Worm (Caenorhabditis elegans) whole organism, early embryonic: ENCODE measurements around the gene Y54G2A.76.

ENCODE experiments used
- B0310.2 ChIP-seq: sonication (generic microtip); optimal IDR thresholded peaks from 2 replicates; lab custom pipeline; 2016; ENCODE audit warnings: mild to moderate bottlenecking, missing genetic modification characterization, missing compliant biosample characterization
- F13C5.2 ChIP-seq: sonication (generic microtip); optimal IDR thresholded peaks from 2 replicates; lab custom pipeline; 2017; ENCODE audit warnings: mild to moderate bottlenecking, missing genetic modification characterization, inconsistent platforms, missing compliant biosample characterization
- aly-1 ChIP-seq: sonication (generic microtip); optimal IDR thresholded peaks from 2 replicates; lab custom pipeline; 2016; ENCODE audit warnings: missing genetic modification characterization, missing compliant biosample characterization
- ama-1 ChIP-seq: fragments of 150-350 bp; optimal IDR thresholded peaks from 2 replicates; lab custom pipeline; 2014
- ceh-13 ChIP-seq: fragments of 200-800 bp; sonication (Bioruptor generic); optimal IDR thresholded peaks from 2 replicates; lab custom pipeline; 2018; ENCODE audit warnings: mild to moderate bottlenecking, missing genetic modification characterization, missing compliant biosample characterization
- ceh-36 ChIP-seq: sonication (generic microtip); optimal IDR thresholded peaks from 2 replicates; lab custom pipeline; 2016; ENCODE audit warnings: missing genetic modification characterization, inconsistent platforms, missing compliant biosample characterization
- ets-7 ChIP-seq: sonication (generic microtip); optimal IDR thresholded peaks from 2 replicates; lab custom pipeline; 2016; ENCODE audit warnings: missing genotype, missing genetic modification characterization, missing compliant biosample characterization
- flt-1 ChIP-seq: fragments of 200-800 bp; sonication (Bioruptor generic); IDR thresholded peaks from 2 replicates; pipeline ENCODE4 v1.3.6; 2022; ENCODE audit warnings: missing genetic modification characterization, missing compliant biosample characterization
- hmbx-1 ChIP-seq: sonication (generic microtip); optimal IDR thresholded peaks from 2 replicates; lab custom pipeline; 2016; ENCODE audit warnings: mild to moderate bottlenecking, missing genetic modification characterization, missing compliant biosample characterization
- hmg-4 ChIP-seq: fragments of 200-800 bp; sonication (Bioruptor generic); optimal IDR thresholded peaks from 2 replicates; lab custom pipeline; 2018; ENCODE audit warnings: mild to moderate bottlenecking, missing genetic modification characterization, missing compliant biosample characterization
- hnd-1 ChIP-seq: sonication (generic microtip); optimal IDR thresholded peaks from 2 replicates; lab custom pipeline; 2016; ENCODE audit warnings: missing genetic modification characterization, missing compliant biosample characterization
- pes-1 ChIP-seq: fragments of 200-800 bp; sonication (Bioruptor generic); IDR thresholded peaks from 2 replicates; pipeline ENCODE4 v1.3.6; 2022; ENCODE audit warnings: missing genetic modification reagents, missing genetic modification characterization, missing compliant biosample characterization
- scrt-1 ChIP-seq: fragments of 200-800 bp; sonication (Bioruptor generic); IDR thresholded peaks from 2 replicates; pipeline ENCODE4 v1.3.6; 2022; ENCODE audit warnings: missing genetic modification characterization, missing compliant biosample characterization
- sea-1 ChIP-seq: fragments of 200-800 bp; sonication (Bioruptor generic); conservative IDR thresholded peaks from 2 replicates; pipeline ENCODE4 v1.3.6; 2022; ENCODE audit warnings: missing genetic modification characterization, missing compliant biosample characterization
- tbx-11 ChIP-seq: fragments of 200-800 bp; sonication (Bioruptor generic); IDR thresholded peaks from 2 replicates; pipeline ENCODE4 v1.3.6; 2022; ENCODE audit warnings: missing genetic modification characterization, missing compliant biosample characterization
- tbx-37 ChIP-seq: fragments of 200-800 bp; sonication (Bioruptor generic); conservative IDR thresholded peaks from 2 replicates; pipeline ENCODE4 v1.3.6; 2022; ENCODE audit warnings: missing genetic modification reagents, missing genetic modification characterization, missing compliant biosample characterization
- tra-4 ChIP-seq: sonication (generic microtip); optimal IDR thresholded peaks from 2 replicates; lab custom pipeline; 2017; ENCODE audit warnings: missing genetic modification characterization, missing compliant biosample characterization

Gene Y54G2A.76

DNA sequence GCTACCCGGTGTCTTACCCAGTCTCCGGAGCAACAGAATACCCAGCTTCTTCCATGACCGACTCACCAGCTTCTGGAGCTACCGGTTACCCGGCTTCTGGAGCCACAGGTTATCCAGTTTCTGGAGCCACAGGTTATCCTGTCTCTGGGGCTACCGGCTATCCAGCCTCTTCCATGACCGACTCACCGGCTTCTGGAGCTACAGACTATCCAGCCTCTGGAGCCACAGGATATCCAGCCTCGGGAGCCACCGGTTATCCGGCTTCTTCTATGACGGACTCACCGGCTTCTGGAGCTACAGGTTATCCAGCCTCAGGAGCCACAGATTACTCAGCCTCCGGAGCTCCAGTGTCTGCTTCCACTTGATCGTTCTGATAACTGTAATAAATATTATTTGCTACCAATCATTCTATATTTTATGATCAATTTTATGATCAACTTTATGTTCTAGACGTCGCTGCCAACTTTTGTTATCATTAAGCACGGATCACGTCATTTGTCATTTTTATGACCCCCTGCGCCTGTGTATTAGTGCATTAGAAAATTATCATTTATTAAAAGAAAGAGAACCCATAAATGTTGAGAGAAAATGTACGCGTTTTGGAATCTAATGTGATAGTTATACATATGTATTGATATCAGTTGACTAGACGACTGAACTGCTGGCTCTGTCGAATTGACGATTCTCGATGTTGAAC is 46.0 kb downstream of the Y54G2A.76 start:
- no peak for TF ChIP-seq hmg-4 (GFP tag; lab: Kevin White, UChicago)
- TF ChIP-seq pes-1 (GFP tag; lab: Robert Waterston, UW) = no peak
- TF ChIP-seq hnd-1 = no peak
- TF ChIP-seq tbx-37 = no peak
- TF ChIP-seq ceh-36 (tag; lab: Kevin White, UChicago) = no peak
- no peak for TF ChIP-seq F13C5.2 (tag; lab: Kevin White, UChicago)
- TF ChIP-seq sea-1 (GFP tag; lab: Robert Waterston, UW) = no peak
- no peak for TF ChIP-seq aly-1
- no peak for TF ChIP-seq ama-1
- TF ChIP-seq hmbx-1 = no peak
- TF ChIP-seq ets-7 (tag; lab: Kevin White, UChicago) = no peak
- TF ChIP-seq tbx-11 (GFP tag; lab: Robert Waterston, UW) = no peak
- TF ChIP-seq tra-4 = no peak
- no peak for TF ChIP-seq flt-1
- no peak for TF ChIP-seq B0310.2
- TF ChIP-seq scrt-1 = no peak
- no peak for TF ChIP-seq ceh-13 (GFP tag; lab: Kevin White, UChicago)

DNA sequence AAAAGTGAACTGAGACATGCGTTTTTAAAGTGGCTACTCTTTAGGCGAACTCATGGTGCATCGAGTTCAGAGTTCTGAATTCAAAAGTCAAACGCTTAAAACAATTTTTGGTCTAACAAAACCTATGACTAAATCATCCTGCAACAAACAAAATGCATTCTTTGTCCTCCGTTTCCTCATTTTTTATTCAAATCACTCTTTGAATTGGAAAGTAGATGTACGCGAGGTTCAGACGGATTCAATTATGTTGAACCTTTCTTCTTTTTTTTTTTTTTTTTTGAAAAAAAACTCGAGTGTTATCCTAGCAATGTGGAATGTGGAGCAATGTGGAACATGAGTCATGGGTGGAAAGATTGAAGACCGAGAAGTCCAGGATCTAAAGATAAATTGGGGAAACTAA is 49.5 kb downstream of the Y54G2A.76 start:
- TF ChIP-seq flt-1 = no peak
- TF ChIP-seq tra-4 = no peak
- no peak for TF ChIP-seq F13C5.2 (tag; lab: Kevin White, UChicago)
- no peak for TF ChIP-seq scrt-1
- no peak for TF ChIP-seq hmbx-1
- TF ChIP-seq ceh-13 (GFP tag; lab: Kevin White, UChicago) = no peak
- TF ChIP-seq aly-1 = no peak
- no peak for TF ChIP-seq B0310.2
- TF ChIP-seq tbx-11 (GFP tag; lab: Robert Waterston, UW) = no peak
- TF ChIP-seq pes-1 (GFP tag; lab: Robert Waterston, UW) = no peak
- TF ChIP-seq ama-1 = no peak
- no peak for TF ChIP-seq tbx-37
- TF ChIP-seq sea-1 (GFP tag; lab: Robert Waterston, UW) = no peak
- TF ChIP-seq hmg-4 (GFP tag; lab: Kevin White, UChicago) = no peak
- TF ChIP-seq ets-7 (tag; lab: Kevin White, UChicago) = no peak
- TF ChIP-seq ceh-36 (tag; lab: Kevin White, UChicago) = no peak
- TF ChIP-seq hnd-1 = no peak
